Fruit fly (Drosophila melanogaster): ENCODE measurements around the gene nebu.

nebu gene

dm6 chr3L:12861255-12861899 lies 18.5 kb upstream of the nebu start, which contains the start of gene CG32107 (continued):
- TF ChIP-seq vfl (GFP tag; optimal IDR thresholded peaks at IDR 0.05) (no peak), cad (GFP tag; optimal IDR thresholded peaks at IDR 0.05) (no peak), CG17829 (tag; optimal IDR thresholded peaks at IDR 0.05) (peak; percentile 49), CG1529 (GFP tag; optimal IDR thresholded peaks at IDR 0.05) (no peak), peb (GFP tag; IDR thresholded peaks at IDR 0.05) (no peak), Fer3 (tag; optimal IDR thresholded peaks at IDR 0.05) (no peak), amos (GFP tag; IDR thresholded peaks at IDR 0.05; ENCODE audit: partially characterized antibody) (peak; percentile 36; the same call in 1 of the 2 replicates), NfI (GFP tag; optimal IDR thresholded peaks at IDR 0.05) (no peak), CG18011 (GFP tag; optimal IDR thresholded peaks at IDR 0.05) (peak; percentile 96), pzg (GFP tag; optimal IDR thresholded peaks at IDR 0.05) (peak; percentile 1), CG16815 (GFP tag; optimal IDR thresholded peaks at IDR 0.05) (no peak), ap (GFP tag; IDR thresholded peaks at IDR 0.05) (no peak), vnd (GFP tag; IDR thresholded peaks at IDR 0.05; ENCODE audit: partially characterized antibody) (no peak), CG12942 (GFP tag; optimal IDR thresholded peaks at IDR 0.05) (no peak), nau (GFP tag; optimal IDR thresholded peaks at IDR 0.05) (no peak), sna (GFP tag; IDR thresholded peaks at IDR 0.05; ENCODE audit: partially characterized antibody) (no peak), bsh (GFP tag; optimal IDR thresholded peaks at IDR 0.05) (no peak), dm (GFP tag; optimal IDR thresholded peaks at IDR 0.05) (no peak), CG12236 (GFP tag; optimal IDR thresholded peaks at IDR 0.05) (no peak), CG33557 (GFP tag; optimal IDR thresholded peaks at IDR 0.05) (peak; percentile 1), oc (tag; optimal IDR thresholded peaks at IDR 0.05) (no peak), CG10462 (GFP tag; optimal IDR thresholded peaks at IDR 0.05) (no peak), Sin3A (optimal IDR thresholded peaks at IDR 0.05) (no peak), CG34376 (GFP tag; optimal IDR thresholded peaks at IDR 0.05) (peak; percentile 9), CG13624 (GFP tag; optimal IDR thresholded peaks at IDR 0.05) (no peak), hth (optimal IDR thresholded peaks at IDR 0.05) (no peak), Hr78 (GFP tag; optimal IDR thresholded peaks at IDR 0.05) (no peak), ken (GFP tag; IDR thresholded peaks at IDR 0.05) (no peak), CG15696 (tag; optimal IDR thresholded peaks at IDR 0.05) (peak; percentile 42), Ssrp (tag; optimal IDR thresholded peaks at IDR 0.05) (no peak), CG14014 (GFP tag; IDR thresholded peaks at IDR 0.05) (no peak), gem (tag; optimal IDR thresholded peaks at IDR 0.05) (peak; percentile 9), CG4360 (GFP tag; IDR thresholded peaks at IDR 0.05) (no peak), Lim3 (GFP tag; IDR thresholded peaks at IDR 0.05) (no peak), C15 (GFP tag; IDR thresholded peaks at IDR 0.05) (no peak), pan (optimal IDR thresholded peaks at IDR 0.05) (no peak), pan (GFP tag; optimal IDR thresholded peaks at IDR 0.05 in 1 of 2, IDR thresholded peaks at IDR 0.05 in 1 of 2) (no peak), Oaz (GFP tag; IDR thresholded peaks at IDR 0.05) (no peak), CG8359 (GFP tag; optimal IDR thresholded peaks at IDR 0.05; ENCODE audit: borderline replicate concordance) (no peak), Hmr (GFP tag; optimal IDR thresholded peaks at IDR 0.05) (peak; percentile 16), CG7271 (tag; optimal IDR thresholded peaks at IDR 0.05) (peak; percentile 17), sc (optimal IDR thresholded peaks at IDR 0.05) (no peak), sc (GFP tag; optimal IDR thresholded peaks at IDR 0.05) (no peak), CG2199 (GFP tag; IDR thresholded peaks at IDR 0.05) (peak; percentile 95), rib (GFP tag; IDR thresholded peaks at IDR 0.05) (no peak), CG8290 (GFP tag; optimal IDR thresholded peaks at IDR 0.05) (peak; percentile 7), CG8290 (tag; optimal IDR thresholded peaks at IDR 0.05) (no peak), sob (GFP tag; IDR thresholded peaks at IDR 0.05) (no peak), usp (GFP tag; optimal IDR thresholded peaks at IDR 0.05) (no peak), CG11504 (tag; optimal IDR thresholded peaks at IDR 0.05) (no peak), HLH54F (GFP tag; optimal IDR thresholded peaks at IDR 0.05) (no peak), her (GFP tag; optimal IDR thresholded peaks at IDR 0.05) (no peak)
